Worm (Caenorhabditis elegans) whole organism, early embryonic: ENCODE measurements around the gene abhd-5.2.

ENCODE experiments used
- ama-1 ChIP-seq: fragments of 150-350 bp; optimal IDR thresholded peaks from 2 replicates; lab custom pipeline; 2014
- ceh-13 ChIP-seq: fragments of 200-800 bp; sonication (Bioruptor generic); optimal IDR thresholded peaks from 2 replicates; lab custom pipeline; 2018; ENCODE audit warnings: mild to moderate bottlenecking, missing genetic modification characterization, missing compliant biosample characterization
- hmg-4 ChIP-seq: fragments of 200-800 bp; sonication (Bioruptor generic); optimal IDR thresholded peaks from 2 replicates; lab custom pipeline; 2018; ENCODE audit warnings: mild to moderate bottlenecking, missing genetic modification characterization, missing compliant biosample characterization

ce11 chrV:4834277-4834676, 10.2 kb upstream of the abhd-5.2 start, which contains the start of gene C37H5.14:
- TF ChIP-seq hmg-4 (GFP tag; lab: Kevin White, UChicago) (no peak), ceh-13 (no peak), ama-1 (lab: Kevin White, UChicago) (no peak)
